Worm (Caenorhabditis elegans): ENCODE results near the gene ztf-20.

Gene ztf-20

DNA sequence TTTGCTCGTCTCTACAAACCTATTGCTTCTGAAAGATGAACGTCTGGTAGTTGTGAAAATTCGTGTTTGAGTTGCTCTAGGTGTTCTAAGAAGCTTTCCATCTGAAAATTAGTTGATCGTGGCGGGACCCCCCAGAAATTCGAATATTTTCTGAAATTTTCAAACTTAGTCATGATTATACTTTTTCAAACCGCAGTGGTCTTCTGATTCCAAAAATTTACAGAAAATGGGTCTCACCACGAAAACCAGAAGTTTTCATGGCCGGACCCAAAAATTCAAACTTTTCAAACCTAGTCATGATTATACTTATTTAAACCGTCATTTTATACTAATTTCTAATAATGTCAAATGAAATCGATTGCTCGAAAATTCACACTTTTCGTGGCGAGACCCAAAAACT lies at the start of gene ztf-20:
Gene ztf-20, minus strand, starts transcription at position 101 of the 400 bp plus-strand sequence.
- TF ChIP-seq sox-4 (tag; optimal IDR thresholded peaks at IDR 0.05) (no peak), hlh-30 (tag; optimal IDR thresholded peaks at IDR 0.05; ENCODE audit: insufficient read depth) (no peak), unc-3 (GFP tag; conservative IDR thresholded peaks at IDR 0.05) (no peak), unc-3 (tag; optimal IDR thresholded peaks at IDR 0.05) (no peak)

- TF ChIP-seq ceh-9 (tag; optimal IDR thresholded peaks at IDR 0.05): no peak
Observed at ce11 chrV:19001656-19002055, 41.7 kb upstream of the ztf-20 start, which contains the start of gene Y39B6A.33. Gene Y39B6A.33, plus strand, starts transcription at chrV:19001956.

- TF ChIP-seq unc-42 (tag; optimal IDR thresholded peaks at IDR 0.05) (peak; percentile 23), lim-6 (tag; optimal IDR thresholded peaks at IDR 0.05) (no peak), C08G9.2 (tag; optimal IDR thresholded peaks at IDR 0.05) (no peak), sox-4 (tag; optimal IDR thresholded peaks at IDR 0.05) (no peak), hlh-13 (GFP tag; optimal IDR thresholded peaks at IDR 0.05) (no peak), unc-3 (GFP tag; conservative IDR thresholded peaks at IDR 0.05) (no peak), unc-3 (tag; optimal IDR thresholded peaks at IDR 0.05) (no peak), npax-4 (tag; optimal IDR thresholded peaks at IDR 0.05) (no peak), K02D7.2 (tag; optimal IDR thresholded peaks at IDR 0.05) (peak; percentile 1), ztf-16 (tag; optimal IDR thresholded peaks at IDR 0.05) (no peak), Y22D7AL.16 (tag; optimal IDR thresholded peaks at IDR 0.05) (no peak), unc-86 (tag; optimal IDR thresholded peaks at IDR 0.05) (peak; percentile 27), hlh-8 (tag; optimal IDR thresholded peaks at IDR 0.05) (no peak), elt-2 (tag; optimal IDR thresholded peaks at IDR 0.05) (peak; percentile 16), ceh-48 (tag; optimal IDR thresholded peaks at IDR 0.05) (no peak), pha-2 (tag; optimal IDR thresholded peaks at IDR 0.05) (no peak), pha-4 (tag; optimal IDR thresholded peaks at IDR 0.05) (no peak), nfya-1 (tag; optimal IDR thresholded peaks at IDR 0.05) (peak; percentile 5)
Observed at ce11 chrV:19001016-19001415, 41.0 kb upstream of the ztf-20 start, which contains the start of gene Y39B6A.34. Gene Y39B6A.34, plus strand, starts transcription at chrV:19001018.

DNA sequence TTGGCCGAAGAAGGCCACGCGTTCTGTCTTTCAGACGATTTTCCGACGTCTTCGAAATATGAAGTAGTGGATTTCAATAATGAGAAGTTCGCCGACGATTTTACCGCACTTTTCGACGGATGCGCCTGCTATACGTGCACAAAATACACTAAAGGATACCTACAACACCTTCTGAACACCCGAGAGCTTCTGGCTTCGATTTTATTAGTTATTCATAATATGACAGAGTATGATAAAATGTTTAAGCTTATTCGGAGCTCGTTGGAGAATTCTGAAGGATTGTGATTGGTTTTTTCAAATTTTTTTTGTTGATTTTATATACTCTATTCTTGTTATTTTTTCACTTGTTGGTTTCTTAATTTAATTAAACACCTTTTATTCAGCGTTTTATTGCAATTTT lies 40.6 kb upstream of the ztf-20 start:
- TF ChIP-seq eyg-1 (tag; optimal IDR thresholded peaks at IDR 0.05): no peak
- TF ChIP-seq ceh-31 (tag; optimal IDR thresholded peaks at IDR 0.05): no peak

DNA sequence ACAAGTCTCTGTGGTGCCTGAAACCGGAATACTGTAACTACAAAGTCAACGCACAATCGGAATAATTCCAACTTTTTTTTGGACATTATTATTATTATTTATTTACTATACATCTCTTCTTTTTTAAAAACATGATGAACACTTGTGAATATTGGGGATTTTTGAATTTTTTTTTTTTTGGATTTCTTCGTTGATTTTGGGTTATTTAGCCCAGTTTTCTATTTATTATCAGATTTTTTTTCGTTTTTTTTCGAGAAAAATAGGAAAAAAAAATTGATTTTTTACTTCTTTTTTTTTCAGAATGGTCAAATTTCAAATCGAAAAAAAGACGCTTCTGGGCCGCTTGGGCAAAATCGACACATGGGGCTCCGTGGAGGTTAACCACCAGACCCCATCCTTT lies 38.1 kb upstream of the ztf-20 start, which contains the start of gene tgt-2:
Gene tgt-2, plus strand, starts transcription at position 301 of the 400 bp plus-strand sequence.
- TF ChIP-seq hlh-8 (tag; optimal IDR thresholded peaks at IDR 0.05): no peak
- TF ChIP-seq npax-4 (tag; optimal IDR thresholded peaks at IDR 0.05): no peak
- no peak for TF ChIP-seq ceh-18 (tag; optimal IDR thresholded peaks at IDR 0.05)
- no peak for TF ChIP-seq ceh-2 (tag; optimal IDR thresholded peaks at IDR 0.05)
- no peak for TF ChIP-seq ceh-30 (tag; optimal IDR thresholded peaks at IDR 0.05)
- TF ChIP-seq elt-4 (tag; optimal IDR thresholded peaks at IDR 0.05): no peak
- TF ChIP-seq ahr-1 (tag; optimal IDR thresholded peaks at IDR 0.05): no peak
- no peak for TF ChIP-seq ceh-9 (tag; optimal IDR thresholded peaks at IDR 0.05)
- TF ChIP-seq hlh-30 (tag; optimal IDR thresholded peaks at IDR 0.05; ENCODE audit: insufficient read depth): no peak
- TF ChIP-seq pha-2 (tag; optimal IDR thresholded peaks at IDR 0.05): no peak
- no peak for TF ChIP-seq madf-2 (tag; optimal IDR thresholded peaks at IDR 0.05)
- no peak for TF ChIP-seq sdc-2 (tag; optimal IDR thresholded peaks at IDR 0.05)
- no peak for TF ChIP-seq K02D7.2 (tag; optimal IDR thresholded peaks at IDR 0.05)
- no peak for TF ChIP-seq ztf-16 (tag; optimal IDR thresholded peaks at IDR 0.05)
- no peak for TF ChIP-seq unc-86 (tag; optimal IDR thresholded peaks at IDR 0.05)
- TF ChIP-seq ceh-34 (tag; optimal IDR thresholded peaks at IDR 0.05): no peak

DNA sequence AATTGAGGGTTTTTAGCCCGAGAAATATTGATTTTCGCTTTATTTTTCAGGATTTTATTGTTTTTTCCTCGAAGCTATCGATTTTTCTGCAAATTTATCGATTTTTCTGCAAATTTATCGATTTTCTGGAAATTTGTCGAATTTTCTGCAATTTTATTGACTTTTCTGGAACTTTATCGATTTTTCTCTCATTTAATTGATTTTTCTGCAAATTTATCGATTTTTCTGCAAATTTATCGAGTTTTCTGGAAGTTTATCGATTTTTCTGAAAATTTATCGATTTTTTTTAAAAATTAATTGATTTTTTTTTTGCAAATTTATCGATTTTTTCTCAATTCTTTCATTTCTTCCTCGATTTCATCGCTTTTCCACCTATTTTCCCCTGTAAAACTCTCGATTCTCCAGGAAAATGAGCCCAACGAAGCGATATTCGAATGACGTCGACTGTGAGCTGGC lies 33.6 kb upstream of the ztf-20 start, which contains the start of gene gtf-2F2:
Gene gtf-2F2, plus strand, starts transcription at position 406 of the 456 bp plus-strand sequence.
- TF ChIP-seq dve-1 (tag; optimal IDR thresholded peaks at IDR 0.05) (no peak), ceh-48 (tag; optimal IDR thresholded peaks at IDR 0.05) (peak; percentile 74), F13H6.1 (tag; optimal IDR thresholded peaks at IDR 0.05) (no peak), nhr-11 (tag; optimal IDR thresholded peaks at IDR 0.05) (no peak)

Measured in whole organism, late embryonic.